Worm (Caenorhabditis elegans): ENCODE data around the gene D2007.1.

D2007.1 gene

DNA sequence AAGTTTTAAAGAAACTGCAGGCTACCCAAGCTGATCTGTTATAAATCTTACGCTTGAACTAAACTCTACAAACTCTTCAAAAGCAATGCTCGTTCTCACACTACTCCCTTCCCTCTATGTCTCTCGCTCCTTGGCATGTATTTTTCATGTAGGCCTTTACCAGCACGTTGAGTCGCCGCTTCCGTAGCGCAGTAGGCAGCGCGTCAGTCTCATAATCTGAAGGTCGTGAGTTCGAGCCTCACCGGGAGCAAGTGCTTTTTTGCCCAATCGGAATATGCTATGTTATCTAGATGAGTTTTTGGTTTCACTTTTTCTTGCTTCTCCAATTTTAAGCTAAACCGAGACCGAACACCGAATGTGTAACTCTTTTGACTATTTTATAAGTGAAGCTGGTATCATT lies 48.8 kb upstream of the D2007.1 start (continued):
- no peak for TF ChIP-seq tbx-9 (tag; optimal IDR thresholded peaks at IDR 0.05; ENCODE audit: borderline replicate concordance)
- no peak for TF ChIP-seq K12H6.12 (tag; optimal IDR thresholded peaks at IDR 0.05)
- peak; percentile 67 for TF ChIP-seq nhr-90 (tag; optimal IDR thresholded peaks at IDR 0.05)
- peak; percentile 45; the same call in 1 of the 2 replicates for TF ChIP-seq D2030.7 (GFP tag; IDR thresholded peaks at IDR 0.05)
- no peak for TF ChIP-seq ccch-3 (GFP tag; optimal IDR thresholded peaks at IDR 0.05)
- no peak for TF ChIP-seq akir-1 (GFP tag; optimal IDR thresholded peaks at IDR 0.05)
- TF ChIP-seq F39B2.1 (GFP tag; IDR thresholded peaks at IDR 0.05): no peak
- 0 out of 2 replicates have a peak, but pooled peaks have one; percentile 38 for TF ChIP-seq pbrm-1 (GFP tag; IDR thresholded peaks at IDR 0.05)
- no peak for TF ChIP-seq sea-2 (GFP tag; IDR thresholded peaks at IDR 0.05)
- no peak for TF ChIP-seq ztf-3 (GFP tag; optimal IDR thresholded peaks at IDR 0.05)
- TF ChIP-seq C17E4.6 (GFP tag; IDR thresholded peaks at IDR 0.05): no peak
- TF ChIP-seq madf-10 (tag; optimal IDR thresholded peaks at IDR 0.05): peak; percentile 21
- no peak for TF ChIP-seq ceh-40 (GFP tag; IDR thresholded peaks at IDR 0.05)
- no peak for TF ChIP-seq xnd-1 (tag; optimal IDR thresholded peaks at IDR 0.05)
- no peak for TF ChIP-seq ets-4 (GFP tag; optimal IDR thresholded peaks at IDR 0.05)
- no peak for TF ChIP-seq mel-28 (tag; optimal IDR thresholded peaks at IDR 0.05; ENCODE audit: borderline replicate concordance)
- TF ChIP-seq rpc-1 (optimal IDR thresholded peaks at IDR 0.05): peak; percentile 71
- peak; percentile 82 for TF ChIP-seq rpc-1 (tag; optimal IDR thresholded peaks at IDR 0.05)
- TF ChIP-seq snpc-1.1 (tag; optimal IDR thresholded peaks at IDR 0.05; ENCODE audit: insufficient read depth): no peak
- peak; percentile 35 for TF ChIP-seq chd-7 (tag; optimal IDR thresholded peaks at IDR 0.05)
- 0 out of 2 replicates have a peak, but pooled peaks have one; percentile 22 for TF ChIP-seq bed-1 (GFP tag; IDR thresholded peaks at IDR 0.05)
- no peak for TF ChIP-seq pha-4 (tag; optimal IDR thresholded peaks at IDR 0.05)
- 0 out of 2 replicates have a peak, but pooled peaks have one; percentile 22 for TF ChIP-seq attf-3 (GFP tag; conservative IDR thresholded peaks at IDR 0.05)
- no peak for TF ChIP-seq Y53F4B.3 (GFP tag; IDR thresholded peaks at IDR 0.05)
- no peak for TF ChIP-seq dpff-1 (tag; optimal IDR thresholded peaks at IDR 0.05)
- no peak for TF ChIP-seq rec-8 (tag; optimal IDR thresholded peaks at IDR 0.05)
- TF ChIP-seq attf-6 (GFP tag; IDR thresholded peaks at IDR 0.05): no peak
- TF ChIP-seq dpl-1 (GFP tag; optimal IDR thresholded peaks at IDR 0.05): no peak
- peak; percentile 33; the same call in 1 of the 2 replicates for TF ChIP-seq madf-6 (GFP tag; IDR thresholded peaks at IDR 0.05)
- no peak for TF ChIP-seq rcor-1 (GFP tag; IDR thresholded peaks at IDR 0.05)
- no peak for TF ChIP-seq snpc-1.3 (tag; optimal IDR thresholded peaks at IDR 0.05; ENCODE audit: insufficient read depth)
- TF ChIP-seq ama-1 (optimal IDR thresholded peaks at IDR 0.05): no peak
- TF ChIP-seq ama-1 (GFP tag; optimal IDR thresholded peaks at IDR 0.05): peak in 1 of 2 experiments; percentile 57
- no peak for TF ChIP-seq nfya-1 (tag; optimal IDR thresholded peaks at IDR 0.05; ENCODE audit: borderline replicate concordance, insufficient read depth)
- peak; percentile 27 for TF ChIP-seq nhr-80 (tag; optimal IDR thresholded peaks at IDR 0.05)
- TF ChIP-seq Y95B8A.8 (GFP tag; IDR thresholded peaks at IDR 0.05): no peak
- no peak for TF ChIP-seq sptf-2 (GFP tag; optimal IDR thresholded peaks at IDR 0.05)
- TF ChIP-seq repo-1 (tag; optimal IDR thresholded peaks at IDR 0.05): no peak
- no peak for TF ChIP-seq B0035.1 (tag; optimal IDR thresholded peaks at IDR 0.05)
- no peak; the same call in 1 of the 2 replicates for TF ChIP-seq ceh-100 (GFP tag; IDR thresholded peaks at IDR 0.05)
- TF ChIP-seq nhr-179 (tag; optimal IDR thresholded peaks at IDR 0.05): no peak
- peak; percentile 74; the same call in 1 of the 2 replicates for TF ChIP-seq ztf-28 (GFP tag; IDR thresholded peaks at IDR 0.05)
- no peak for TF ChIP-seq lin-35 (GFP tag; optimal IDR thresholded peaks at IDR 0.05)
- TF ChIP-seq nfyb-1 (GFP tag; IDR thresholded peaks at IDR 0.05): peak; percentile 65; the same call in 1 of the 2 replicates
- TF ChIP-seq K11D2.4 (GFP tag; IDR thresholded peaks at IDR 0.05): no peak
- TF ChIP-seq C06A6.2 (GFP tag; conservative IDR thresholded peaks at IDR 0.05): no peak
- TF ChIP-seq athp-1 (tag; optimal IDR thresholded peaks at IDR 0.05): no peak
- TF ChIP-seq F57C9.4 (tag; optimal IDR thresholded peaks at IDR 0.05): no peak
- no peak for TF ChIP-seq ztf-22 (GFP tag; optimal IDR thresholded peaks at IDR 0.05)
